Worm (Caenorhabditis elegans) whole organism, midembryonic: ENCODE results near the gene C10E2.1.

ENCODE experiments used
- T22C8.4 ChIP-seq: fragments of 200-800 bp; sonication (Bioruptor generic); IDR thresholded peaks from 2 replicates; pipeline ENCODE4 v1.3.6; 2022; ENCODE audit warnings: missing genetic modification characterization, missing compliant biosample characterization
- cog-1 ChIP-seq: sonication (generic microtip); optimal IDR thresholded peaks from 2 replicates; lab custom pipeline; 2016; ENCODE audit warnings: missing genetic modification characterization, missing compliant biosample characterization
- flt-1 ChIP-seq: fragments of 200-800 bp; sonication (Bioruptor generic); IDR thresholded peaks from 2 replicates; pipeline ENCODE4 v1.3.6; 2022; ENCODE audit warnings: missing genetic modification characterization, missing compliant biosample characterization
- med-1 ChIP-seq: sonication (generic microtip); optimal IDR thresholded peaks from 2 replicates; lab custom pipeline; 2017; ENCODE audit warnings: missing genetic modification characterization, mild to moderate bottlenecking, missing compliant biosample characterization, antibody characterized with exemption, missing genetic modification reagents; ENCODE audit not compliant: insufficient read depth
- ref-1 ChIP-seq: fragments of 200-800 bp; sonication (Bioruptor generic); conservative IDR thresholded peaks from 2 replicates; pipeline ENCODE4 v1.3.6; 2022; ENCODE audit warnings: missing genetic modification reagents, missing genetic modification characterization, missing compliant biosample characterization
- tab-1 ChIP-seq: fragments of 200-800 bp; sonication (Bioruptor generic); IDR thresholded peaks from 2 replicates; pipeline ENCODE4 v1.3.6; 2022; ENCODE audit warnings: missing genetic modification characterization, missing compliant biosample characterization
- ztf-23 ChIP-seq: fragments of 200-800 bp; sonication (Bioruptor generic); IDR thresholded peaks from 2 replicates; pipeline ENCODE4 v1.3.6; 2022; ENCODE audit warnings: missing genetic modification reagents, missing genetic modification characterization, missing compliant biosample characterization
- ztf-29 ChIP-seq: fragments of 200-800 bp; sonication (Bioruptor generic); IDR thresholded peaks from 2 replicates; pipeline ENCODE4 v1.3.6; 2022; ENCODE audit warnings: missing genetic modification reagents, missing genetic modification characterization, missing compliant biosample characterization

DNA sequence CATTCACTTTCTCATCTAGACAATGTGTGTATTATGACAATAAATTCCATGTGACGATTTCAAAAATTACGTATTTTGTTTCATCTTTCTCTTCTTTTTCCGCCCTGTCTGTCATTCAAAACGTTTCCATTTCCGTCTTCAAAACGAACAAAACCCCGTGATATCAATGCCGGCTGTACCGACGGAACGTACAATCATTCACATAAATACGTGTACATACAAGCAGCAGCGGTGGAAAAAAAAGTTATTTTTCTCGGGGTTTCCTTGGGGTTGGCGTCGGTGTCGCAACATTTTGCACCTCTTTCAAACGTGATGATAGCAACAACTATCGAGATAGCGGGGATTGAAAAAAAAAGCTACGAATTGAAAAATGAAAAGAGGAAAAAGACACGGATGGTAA is 37.7 kb upstream of the C10E2.1 start:
- no peak for TF ChIP-seq flt-1 (GFP tag; lab: Robert Waterston, UW)
- TF ChIP-seq ztf-29, result no peak
- no peak for TF ChIP-seq T22C8.4 (GFP tag; lab: Robert Waterston, UW)
- TF ChIP-seq cog-1, result no peak
- no peak for TF ChIP-seq med-1 (GFP tag; lab: Kevin White, UChicago)
- no peak for TF ChIP-seq ref-1 (GFP tag; lab: Robert Waterston, UW)
- no peak for TF ChIP-seq tab-1 (GFP tag; lab: Robert Waterston, UW)
- no peak for TF ChIP-seq ztf-23 (GFP tag; lab: Robert Waterston, UW)
